Worm (Caenorhabditis elegans) whole organism, L4 larva: ENCODE data around the gene haf-7.

Experiments
- F26F4.8 ChIP-seq: fragments of 200-800 bp; sonication (Bioruptor generic); conservative IDR thresholded peaks from 2 replicates; pipeline ENCODE4 v1.3.6; 2022; ENCODE audit warnings: missing genetic modification characterization, missing compliant biosample characterization
- R02D3.7 ChIP-seq: fragments of 150-350 bp; sonication (generic microtip); optimal IDR thresholded peaks from 3 replicates; lab custom pipeline; 2014; ENCODE audit warnings: missing biosample characterization, missing genetic modification characterization
- Y105C5A.15 ChIP-seq: fragments of 200-800 bp; sonication (Bioruptor generic); IDR thresholded peaks from 2 replicates; pipeline ENCODE4 v1.3.6; 2022; ENCODE audit warnings: missing genetic modification characterization, missing compliant biosample characterization
- Y75B8A.6 ChIP-seq: fragments of 200-800 bp; sonication (Bioruptor generic); IDR thresholded peaks from 2 replicates; pipeline ENCODE4 v1.3.6; 2022; ENCODE audit warnings: missing genetic modification reagents, missing genetic modification characterization, missing compliant biosample characterization
- ZK546.5 ChIP-seq, 2 experiments: sonication (generic microtip); optimal IDR thresholded peaks; 2 replicates each; lab custom pipeline; 2017; ENCODE audit warnings: missing biosample characterization in 2 of 2, missing genetic modification characterization in 2 of 2
- aha-1 ChIP-seq: fragments of 150-350 bp; peaks from one replicate; lab custom pipeline; 2014; ENCODE audit warnings: missing biosample characterization, missing genetic modification characterization
- ama-1 ChIP-seq: fragments of 150-350 bp; optimal IDR thresholded peaks from 2 replicates; lab custom pipeline; 2014; ENCODE audit warnings: inconsistent platforms, mixed read lengths
- arid-1 ChIP-seq: fragments of 200-800 bp; sonication (Bioruptor generic); conservative IDR thresholded peaks from 2 replicates; pipeline ENCODE4 v1.3.6; 2022; ENCODE audit warnings: missing genetic modification reagents, missing genetic modification characterization, missing compliant biosample characterization
- ceh-20 ChIP-seq: fragments of 200-800 bp; sonication (Bioruptor generic); IDR thresholded peaks from 2 replicates; pipeline ENCODE4 v1.3.6; 2022; ENCODE audit warnings: missing genetic modification reagents, missing genetic modification characterization, missing compliant biosample characterization
- fos-1 ChIP-seq: fragments of 150-350 bp; optimal IDR thresholded peaks from 2 replicates; lab custom pipeline; 2014; ENCODE audit warnings: missing biosample characterization, missing genetic modification characterization
- jun-1 ChIP-seq: fragments of 150-350 bp; optimal IDR thresholded peaks from 2 replicates; lab custom pipeline; 2014; ENCODE audit warnings: missing biosample characterization, missing genetic modification reagents, missing genetic modification characterization
- lin-1 ChIP-seq: fragments of 200-800 bp; sonication (Bioruptor generic); IDR thresholded peaks from 2 replicates; pipeline ENCODE4 v1.3.6; 2022; ENCODE audit warnings: missing genetic modification reagents, missing genetic modification characterization, missing compliant biosample characterization
- lin-13 ChIP-seq: fragments of 150-350 bp; optimal IDR thresholded peaks from 2 replicates; lab custom pipeline; 2014; ENCODE audit warnings: missing biosample characterization, missing genetic modification reagents, missing genetic modification characterization
- lin-15B ChIP-seq: fragments of 150-350 bp; sonication (generic microtip); optimal IDR thresholded peaks from 3 replicates; lab custom pipeline; 2014; ENCODE audit warnings: missing biosample characterization, missing genetic modification characterization
- lin-39 ChIP-seq: fragments of 150-350 bp; optimal IDR thresholded peaks from 2 replicates; lab custom pipeline; 2014; ENCODE audit warnings: missing biosample characterization, missing genetic modification reagents, missing genetic modification characterization
- mdl-1 ChIP-seq, 2 experiments: fragments of 150-350 bp in 1 of 2; sonication (generic microtip) in 1 of 2; optimal IDR thresholded peaks; 2 replicates each; lab custom pipeline; 2014 to 2017; ENCODE audit warnings: missing biosample characterization in 2 of 2, missing genetic modification characterization in 2 of 2
- mep-1 ChIP-seq: fragments of 150-350 bp; sonication (generic microtip); optimal IDR thresholded peaks from 3 replicates; lab custom pipeline; 2014; ENCODE audit warnings: missing biosample characterization, missing genetic modification characterization
- nhr-102 ChIP-seq: sonication (generic microtip); optimal IDR thresholded peaks from 2 replicates; lab custom pipeline; 2016; ENCODE audit warnings: mild to moderate bottlenecking, missing genetic modification characterization, moderate library complexity, missing compliant biosample characterization
- nhr-28 ChIP-seq: fragments of 150-350 bp; optimal IDR thresholded peaks from 2 replicates; lab custom pipeline; 2014; ENCODE audit warnings: missing biosample characterization, missing genetic modification characterization
- nhr-41 ChIP-seq: fragments of 200-800 bp; sonication (Bioruptor generic); IDR thresholded peaks from 2 replicates; pipeline ENCODE4 v1.3.6; 2022; ENCODE audit warnings: missing genetic modification reagents, missing genetic modification characterization, missing compliant biosample characterization
- nhr-42 ChIP-seq: fragments of 200-800 bp; sonication (Bioruptor generic); IDR thresholded peaks from 2 replicates; pipeline ENCODE4 v1.3.6; 2022; ENCODE audit warnings: missing genetic modification characterization, missing compliant biosample characterization
- nhr-6 ChIP-seq: fragments of 150-350 bp; optimal IDR thresholded peaks from 2 replicates; lab custom pipeline; 2014; ENCODE audit warnings: missing biosample characterization, missing genetic modification characterization
- rbr-2 ChIP-seq: sonication (generic microtip); optimal IDR thresholded peaks from 2 replicates; lab custom pipeline; 2016; ENCODE audit warnings: missing genotype, missing genetic modification characterization, missing compliant biosample characterization
- saeg-2 ChIP-seq: fragments of 200-800 bp; sonication (Bioruptor generic); IDR thresholded peaks from 2 replicates; pipeline ENCODE4 v1.3.6; 2022; ENCODE audit warnings: missing genetic modification reagents, missing genetic modification characterization, missing compliant biosample characterization
- set-16 ChIP-seq: fragments of 200-800 bp; sonication (Bioruptor generic); IDR thresholded peaks from 2 replicates; pipeline ENCODE4 v1.3.6; 2022; ENCODE audit warnings: missing genetic modification reagents, missing genetic modification characterization, missing compliant biosample characterization
- snpc-1.2 ChIP-seq: fragments of 200-800 bp; sonication (Bioruptor generic); IDR thresholded peaks from 2 replicates; pipeline ENCODE4 v1.3.6; 2022; ENCODE audit warnings: missing genetic modification reagents, missing genetic modification characterization, missing compliant biosample characterization
- tag-97 ChIP-seq: fragments of 200-800 bp; sonication (Bioruptor generic); IDR thresholded peaks from 2 replicates; pipeline ENCODE4 v1.3.6; 2022; ENCODE audit warnings: missing genetic modification characterization, missing compliant biosample characterization
- unc-62 ChIP-seq, 3 experiments: fragments of 150-350 bp in 1 of 3; sonication (generic microtip); optimal IDR thresholded peaks in 2 of 3; peaks in 1 of 3; 1 replicate in 1 of 3; 2 replicates in 2 of 3; lab custom pipeline; 2014 to 2017; ENCODE audit warnings: missing biosample characterization in 3 of 3, missing genetic modification characterization in 3 of 3, missing genetic modification reagents in 3 of 3, missing genotype in 1 of 3
- ztf-11 ChIP-seq: fragments of 150-350 bp; optimal IDR thresholded peaks from 2 replicates; lab custom pipeline; 2014; ENCODE audit warnings: missing biosample characterization, missing genetic modification characterization

The haf-7 gene

DNA sequence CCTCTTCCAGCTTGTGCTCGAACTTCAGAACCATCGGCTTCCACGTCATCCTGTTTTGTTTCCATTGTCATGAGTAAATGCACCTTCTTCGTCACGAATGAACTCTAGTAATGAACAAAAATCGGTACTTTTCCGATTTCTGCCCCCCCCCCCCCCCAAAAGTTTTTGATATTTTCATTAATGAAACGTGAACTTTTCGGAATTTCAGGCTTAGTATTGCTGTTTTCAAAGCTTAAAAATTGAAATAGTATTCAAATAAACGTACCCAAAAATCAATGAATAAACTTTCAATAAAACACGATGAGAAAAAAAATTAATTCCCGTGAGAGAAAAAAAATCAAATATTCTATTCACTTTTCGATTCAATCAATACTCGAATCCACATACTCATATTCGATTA is 6.6 kb downstream of the haf-7 start, which contains the start of the genes scrm-7 and Y50E8A.10:
Gene scrm-7, minus strand, starts transcription at position 101 of the 400 bp plus-strand sequence.
Gene Y50E8A.10, plus strand, starts transcription at position 353 of the 400 bp plus-strand sequence.
- TF ChIP-seq ztf-11, result no peak
- no peak for TF ChIP-seq nhr-42
- no peak for TF ChIP-seq nhr-102 (tag; lab: Kevin White, UChicago)
- no peak for TF ChIP-seq lin-1 (GFP tag; lab: Robert Waterston, UW)
- TF ChIP-seq mdl-1 (tag; optimal IDR thresholded peaks at IDR 0.05; lab: Kevin White, UChicago), result no peak
- TF ChIP-seq Y105C5A.15 (GFP tag; lab: Robert Waterston, UW), result no peak
- TF ChIP-seq ceh-20 (GFP tag; lab: Robert Waterston, UW), result no peak
- TF ChIP-seq fos-1 (tag; lab: Kevin White, UChicago), result no peak
- no peak for TF ChIP-seq saeg-2 (GFP tag; lab: Robert Waterston, UW)
- no peak for TF ChIP-seq lin-39
- no peak for TF ChIP-seq nhr-41 (GFP tag; lab: Robert Waterston, UW)
- TF ChIP-seq snpc-1.2 (GFP tag; lab: Robert Waterston, UW), result no peak
- no peak for TF ChIP-seq lin-15B
- TF ChIP-seq mep-1, result no peak
- TF ChIP-seq tag-97 (GFP tag; lab: Robert Waterston, UW), result no peak

DNA sequence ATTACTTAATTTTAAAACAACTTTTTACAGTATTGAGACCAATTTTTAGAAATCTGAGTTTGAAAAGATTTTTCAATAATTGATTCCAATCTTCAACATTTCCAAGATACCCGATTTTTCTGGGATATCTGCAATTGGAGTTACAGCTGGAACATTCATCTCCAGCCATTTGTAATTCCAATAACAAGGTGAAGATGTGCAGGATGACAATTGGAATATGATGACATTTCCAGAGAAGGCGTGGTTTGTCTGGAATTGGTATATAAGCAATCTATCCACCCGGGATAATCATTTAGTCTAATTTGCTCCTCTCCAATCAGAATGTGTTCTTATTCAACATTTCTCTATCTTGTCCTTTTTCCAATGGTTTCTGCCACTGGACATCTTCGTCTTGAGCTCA is 8.1 kb downstream of the haf-7 start, which contains the start of gene Y50E8A.11:
Gene Y50E8A.11, plus strand, starts transcription at position 301 of the 400 bp plus-strand sequence.
- no peak for TF ChIP-seq ama-1 (lab: Kevin White, UChicago)
- TF ChIP-seq nhr-6, result no peak

DNA sequence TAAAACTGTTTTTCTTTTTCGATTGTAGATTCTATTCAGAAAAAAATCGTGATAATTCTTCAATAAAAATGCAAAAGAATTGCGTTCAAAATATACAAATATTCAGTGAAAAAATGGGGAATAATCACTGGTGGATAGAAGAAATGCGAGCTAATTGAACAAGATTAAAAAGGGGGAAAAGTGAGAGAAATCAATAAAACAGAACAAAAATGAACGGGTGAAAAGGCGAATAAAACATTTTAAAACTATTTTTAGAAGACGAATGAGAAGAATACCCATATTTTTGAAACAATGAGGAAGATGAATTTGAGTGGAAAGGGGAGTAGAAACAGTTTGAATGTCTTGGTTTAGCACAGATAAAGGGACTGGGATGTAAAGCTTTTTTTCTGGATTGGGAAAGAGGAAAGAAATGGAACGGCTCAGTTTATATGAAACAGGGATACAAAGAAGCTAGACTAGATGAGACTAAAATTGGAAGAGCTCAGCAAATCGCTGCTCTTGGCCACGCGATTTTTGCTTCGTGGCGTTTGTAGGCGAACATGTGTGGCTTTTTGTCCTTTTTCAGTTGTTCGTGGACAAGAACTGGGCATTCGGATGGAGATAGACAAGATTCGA is 11.2 kb downstream of the haf-7 start, which contains the start of gene Y50E8A.12:
Gene Y50E8A.12, minus strand, starts transcription at position 51 of the 615 bp plus-strand sequence.
- TF ChIP-seq unc-62 (GFP tag; optimal IDR thresholded peaks at IDR 0.05 in 1 of 2; lab: Kevin White, UChicago) (peak in 1 of 2 experiments; percentile 95), unc-62 (tag; optimal IDR thresholded peaks at IDR 0.05; lab: Kevin White, UChicago) (no peak), arid-1 (no peak)

DNA sequence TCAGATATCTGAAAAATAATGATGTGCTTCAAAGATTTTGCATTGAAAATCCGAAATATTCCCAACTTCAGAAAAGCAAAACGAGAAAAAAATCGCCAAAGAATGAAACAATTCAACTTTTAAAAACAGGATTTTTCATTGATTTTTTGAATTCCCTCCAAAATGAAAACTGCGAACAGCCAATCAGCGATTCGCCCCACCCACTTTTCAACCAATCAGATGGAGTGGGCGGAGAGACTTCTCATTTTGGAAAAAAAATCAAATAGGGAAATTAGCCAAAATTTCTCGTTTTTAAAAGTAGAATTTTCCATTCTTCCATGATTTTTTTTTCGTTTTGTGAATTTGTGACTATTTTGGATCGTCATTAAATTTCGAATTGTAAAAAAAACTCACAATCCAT is 11.7 kb downstream of the haf-7 start:
- TF ChIP-seq R02D3.7 (tag; lab: Kevin White, UChicago) (no peak), aha-1 (peak; percentile 77)

DNA sequence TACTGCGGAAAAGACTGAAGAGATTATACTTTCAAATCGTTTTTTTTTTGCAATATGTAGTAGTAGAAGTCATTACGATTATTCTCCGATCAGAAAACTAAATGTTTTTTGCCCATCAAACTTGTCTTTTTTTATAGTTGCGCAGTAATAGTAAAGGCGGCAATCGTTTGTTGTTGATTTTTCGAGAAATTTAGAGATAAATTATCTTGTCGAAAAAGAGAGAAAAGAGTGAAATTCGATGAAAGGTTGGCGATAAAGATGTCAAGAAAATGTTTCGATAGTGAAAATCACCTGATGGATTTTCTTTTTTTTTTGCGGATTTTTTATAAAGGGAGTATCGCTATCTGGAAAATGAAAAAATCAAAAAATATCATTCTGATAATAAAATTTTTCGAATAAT is 15.4 kb downstream of the haf-7 start:
- TF ChIP-seq lin-39, result no peak
- peak; percentile 4 for TF ChIP-seq nhr-28

DNA sequence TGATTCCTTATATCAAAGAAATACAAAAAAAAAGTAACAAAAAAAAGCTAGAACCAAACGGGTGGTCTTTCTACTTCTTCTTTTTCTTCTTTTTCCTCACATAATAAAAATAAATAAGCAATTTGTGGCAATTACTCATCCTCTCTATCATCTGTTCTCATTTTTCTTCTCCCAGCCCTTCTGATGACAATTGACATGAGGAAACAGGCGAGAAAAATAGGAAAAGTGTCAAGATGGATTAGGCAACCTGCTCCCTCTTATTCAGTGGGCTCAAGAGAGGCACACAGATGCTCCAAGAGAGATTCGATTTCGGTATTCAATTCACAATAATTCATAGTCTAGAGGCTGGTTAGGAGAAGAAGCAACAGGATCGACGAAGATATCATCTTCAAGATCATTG is 17.7 kb downstream of the haf-7 start:
- no peak for TF ChIP-seq nhr-6
- no peak for TF ChIP-seq F26F4.8 (GFP tag; lab: Robert Waterston, UW)
- TF ChIP-seq lin-13, result no peak
- TF ChIP-seq Y75B8A.6 (GFP tag; lab: Robert Waterston, UW), result no peak
- TF ChIP-seq jun-1 (tag; lab: Kevin White, UChicago), result no peak
- peak in 1 of 2 experiments; percentile 83 for TF ChIP-seq unc-62 (GFP tag; optimal IDR thresholded peaks at IDR 0.05 in 1 of 2; lab: Kevin White, UChicago)
- no peak for TF ChIP-seq unc-62 (tag; optimal IDR thresholded peaks at IDR 0.05; lab: Kevin White, UChicago)
- no peak for TF ChIP-seq ZK546.5 (tag; optimal IDR thresholded peaks at IDR 0.05; lab: Kevin White, UChicago)
- TF ChIP-seq set-16 (GFP tag; lab: Robert Waterston, UW), result no peak

DNA sequence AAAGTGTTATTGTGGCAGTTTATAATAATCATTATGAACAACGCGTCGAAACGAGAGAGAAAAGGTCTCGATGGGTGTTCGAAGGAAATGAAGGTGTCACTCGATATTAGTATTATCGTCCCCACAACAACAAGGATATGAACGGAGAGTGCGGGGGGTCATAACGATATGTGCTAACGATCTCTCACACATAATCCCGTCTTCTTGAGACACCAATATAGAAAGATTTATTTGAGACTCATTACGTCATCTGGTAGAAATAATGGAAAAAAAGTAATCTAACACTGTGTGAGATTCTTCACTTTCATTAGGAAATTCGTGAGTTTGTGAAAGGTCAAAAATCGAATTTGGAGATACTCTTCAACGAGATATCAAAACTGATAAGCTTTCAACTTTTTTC is 18.6 kb downstream of the haf-7 start:
- no peak for TF ChIP-seq nhr-42
- peak in 1 of 2 experiments; percentile 76 for TF ChIP-seq unc-62 (GFP tag; optimal IDR thresholded peaks at IDR 0.05 in 1 of 2; lab: Kevin White, UChicago)
- TF ChIP-seq unc-62 (tag; optimal IDR thresholded peaks at IDR 0.05; lab: Kevin White, UChicago), result no peak
- TF ChIP-seq rbr-2 (tag; lab: Kevin White, UChicago), result no peak
